Fruit fly (Drosophila melanogaster) Kc167 (cell line): Measurements from ENCODE around the gene mRpL1.

Experiments
- Sin3A ChIP-seq: fragments of >200 bp; optimal IDR thresholded peaks from 2 replicates; lab custom pipeline; 2018; ENCODE audit warnings: missing external identifiers
- insv ChIP-seq: fragments of >200 bp; optimal IDR thresholded peaks from 3 replicates; lab custom pipeline; 2018; ENCODE audit warnings: missing external identifiers
- ttk ChIP-seq: sonication (Bioruptor generic); optimal IDR thresholded peaks from 2 replicates; lab custom pipeline; 2017; ENCODE audit warnings: missing external identifiers

dm6 chr3R:8275031-8275430, 26.2 kb upstream of the mRpL1 start:
- no peak for TF ChIP-seq ttk
- no peak for TF ChIP-seq Sin3A
- TF ChIP-seq insv, result no peak
